Worm (Caenorhabditis elegans) whole organism, L2 larva: ENCODE results near the gene F21C10.7.

Experiments used
- C34F6.9 ChIP-seq: fragments of 150-350 bp; optimal IDR thresholded peaks from 2 replicates; lab custom pipeline; 2014; ENCODE audit warnings: missing biosample characterization, missing genetic modification characterization
- F13H6.1 ChIP-seq: sonication (generic microtip); optimal IDR thresholded peaks from 2 replicates; lab custom pipeline; 2016; ENCODE audit warnings: missing genetic modification characterization, missing compliant biosample characterization
- R02D3.7 ChIP-seq: fragments of 150-350 bp; optimal IDR thresholded peaks from 2 replicates; lab custom pipeline; 2014; ENCODE audit warnings: missing biosample characterization, missing genetic modification characterization
- Y55F3AM.14 ChIP-seq: fragments of 200-800 bp; sonication (Bioruptor generic); optimal IDR thresholded peaks from 2 replicates; lab custom pipeline; 2018; ENCODE audit warnings: mild to moderate bottlenecking, missing genetic modification characterization, missing compliant biosample characterization
- ZK546.5 ChIP-seq: sonication (generic microtip); optimal IDR thresholded peaks from 2 replicates; lab custom pipeline; 2017; ENCODE audit warnings: missing biosample characterization, missing genetic modification characterization
- ama-1 ChIP-seq: fragments of 150-350 bp; optimal IDR thresholded peaks from 2 replicates; lab custom pipeline; 2018; ENCODE audit warnings: inconsistent platforms
- crh-2 ChIP-seq: sonication (generic microtip); optimal IDR thresholded peaks from 2 replicates; lab custom pipeline; 2017; ENCODE audit warnings: missing biosample characterization, missing genetic modification characterization
- dmd-4 ChIP-seq: sonication (generic microtip); optimal IDR thresholded peaks from 2 replicates; lab custom pipeline; 2017; ENCODE audit warnings: missing biosample characterization, missing genetic modification characterization
- egl-27 ChIP-seq: sonication (generic microtip); optimal IDR thresholded peaks from 3 replicates; lab custom pipeline; 2017; ENCODE audit warnings: missing biosample characterization, missing genetic modification reagents, missing genetic modification characterization
- elt-1 ChIP-seq: fragments of 150-350 bp; optimal IDR thresholded peaks from 2 replicates; lab custom pipeline; 2014; ENCODE audit warnings: missing biosample characterization, missing genetic modification characterization
- elt-3 ChIP-seq: sonication (generic microtip); optimal IDR thresholded peaks from 2 replicates; lab custom pipeline; 2017; ENCODE audit warnings: missing biosample characterization, missing genetic modification characterization
- fos-1 ChIP-seq: fragments of 150-350 bp; optimal IDR thresholded peaks from 2 replicates; lab custom pipeline; 2014; ENCODE audit warnings: missing biosample characterization, missing genetic modification characterization
- gmeb-1 ChIP-seq: fragments of 150-350 bp; optimal IDR thresholded peaks from 2 replicates; lab custom pipeline; 2014; ENCODE audit warnings: missing biosample characterization, missing genetic modification characterization
- lin-11 ChIP-seq: fragments of 150-350 bp; sonication (generic microtip); optimal IDR thresholded peaks from 2 replicates; lab custom pipeline; 2014; ENCODE audit warnings: missing biosample characterization, missing genetic modification characterization, inconsistent platforms, mixed read lengths
- lsy-2 ChIP-seq, 2 experiments: fragments of 150-350 bp in 1 of 2; sonication (generic microtip) in 1 of 2; optimal IDR thresholded peaks; 2 replicates each; lab custom pipeline; 2014 to 2017; ENCODE audit warnings: missing biosample characterization in 2 of 2, missing genetic modification characterization in 2 of 2
- mbf-1 ChIP-seq: sonication (generic microtip); optimal IDR thresholded peaks from 2 replicates; lab custom pipeline; 2017; ENCODE audit warnings: missing biosample characterization, missing genetic modification characterization
- nhr-10 ChIP-seq: sonication (generic microtip); optimal IDR thresholded peaks from 2 replicates; lab custom pipeline; 2017; ENCODE audit warnings: missing biosample characterization, missing genetic modification characterization
- nhr-12 ChIP-seq: fragments of 150-350 bp; optimal IDR thresholded peaks from 2 replicates; lab custom pipeline; 2014; ENCODE audit warnings: missing biosample characterization, missing genetic modification characterization
- nhr-129 ChIP-seq: fragments of 150-350 bp; optimal IDR thresholded peaks from 2 replicates; lab custom pipeline; 2014; ENCODE audit warnings: missing biosample characterization, missing genetic modification characterization
- nhr-21 ChIP-seq: fragments of 150-350 bp; optimal IDR thresholded peaks from 2 replicates; lab custom pipeline; 2014; ENCODE audit warnings: missing biosample characterization, missing genetic modification characterization
- nhr-23 ChIP-seq: fragments of 150-350 bp; optimal IDR thresholded peaks from 2 replicates; lab custom pipeline; 2014; ENCODE audit warnings: missing biosample characterization, missing genetic modification reagents, missing genetic modification characterization
- nhr-237 ChIP-seq: fragments of 150-350 bp; optimal IDR thresholded peaks from 2 replicates; lab custom pipeline; 2014; ENCODE audit warnings: missing biosample characterization, missing genetic modification characterization
- nhr-25 ChIP-seq: fragments of 150-350 bp; sonication (generic microtip); optimal IDR thresholded peaks from 3 replicates; lab custom pipeline; 2014; ENCODE audit warnings: missing biosample characterization, missing genetic modification characterization
- nhr-77 ChIP-seq: fragments of 150-350 bp; optimal IDR thresholded peaks from 2 replicates; lab custom pipeline; 2014; ENCODE audit warnings: missing biosample characterization, missing genetic modification characterization
- peb-1 ChIP-seq: fragments of 150-350 bp; optimal IDR thresholded peaks from 2 replicates; lab custom pipeline; 2014; ENCODE audit warnings: missing biosample characterization, missing genetic modification characterization
- sem-4 ChIP-seq: fragments of 150-350 bp; optimal IDR thresholded peaks from 2 replicates; lab custom pipeline; 2014; ENCODE audit warnings: missing biosample characterization, missing genetic modification reagents, missing genetic modification characterization
- sma-3 ChIP-seq: sonication (generic microtip); optimal IDR thresholded peaks from 2 replicates; lab custom pipeline; 2016; ENCODE audit warnings: missing genetic modification reagents, missing genetic modification characterization, missing compliant biosample characterization
- sma-9 ChIP-seq, 2 experiments: fragments of 150-350 bp in 1 of 2; sonication (generic microtip) in 1 of 2; optimal IDR thresholded peaks; 2 replicates each; lab custom pipeline; 2014 to 2016; ENCODE audit warnings: missing genetic modification characterization in 2 of 2, mild to moderate bottlenecking in 1 of 2, missing biosample characterization in 1 of 2, missing compliant biosample characterization in 1 of 2, missing genetic modification reagents in 1 of 2, moderate library complexity in 1 of 2
- snpc-4 ChIP-seq: fragments of 150-350 bp; optimal IDR thresholded peaks from 2 replicates; lab custom pipeline; 2014; ENCODE audit warnings: missing biosample characterization, missing genetic modification characterization
- unc-39 ChIP-seq: fragments of 150-350 bp; optimal IDR thresholded peaks from 2 replicates; lab custom pipeline; 2014; ENCODE audit warnings: missing biosample characterization, missing genetic modification characterization
- unc-62 ChIP-seq: fragments of 150-350 bp; optimal IDR thresholded peaks from 2 replicates; lab custom pipeline; 2014; ENCODE audit warnings: missing biosample characterization, missing genetic modification reagents, missing genetic modification characterization
- zag-1 ChIP-seq: fragments of 150-350 bp; optimal IDR thresholded peaks from 2 replicates; lab custom pipeline; 2014; ENCODE audit warnings: missing biosample characterization, missing genetic modification characterization
- ztf-1 ChIP-seq: fragments of 200-800 bp; sonication (Bioruptor generic); conservative IDR thresholded peaks from 2 replicates; pipeline ENCODE4 v1.3.6; 2022; ENCODE audit warnings: missing genetic modification characterization, missing compliant biosample characterization
- ztf-11 ChIP-seq: sonication (generic microtip); optimal IDR thresholded peaks from 2 replicates; lab custom pipeline; 2017; ENCODE audit warnings: missing biosample characterization, missing genetic modification characterization

Gene F21C10.7

ce11 chrV:9146196-9146595 lies 33.6 kb downstream of the F21C10.7 start:
- TF ChIP-seq sem-4 (tag; lab: Kevin White, UChicago) (no peak), nhr-237 (no peak), unc-39 (tag; lab: Kevin White, UChicago) (no peak), sma-9 (GFP tag; optimal IDR thresholded peaks at IDR 0.05; lab: Kevin White, UChicago) (peak; percentile 2), sma-9 (tag; optimal IDR thresholded peaks at IDR 0.05; lab: Kevin White, UChicago) (no peak), nhr-21 (tag; lab: Kevin White, UChicago) (no peak), fos-1 (tag; lab: Kevin White, UChicago) (peak; percentile 16), gmeb-1 (tag; lab: Kevin White, UChicago) (peak; percentile 22), dmd-4 (tag; lab: Kevin White, UChicago) (no peak)

DNA sequence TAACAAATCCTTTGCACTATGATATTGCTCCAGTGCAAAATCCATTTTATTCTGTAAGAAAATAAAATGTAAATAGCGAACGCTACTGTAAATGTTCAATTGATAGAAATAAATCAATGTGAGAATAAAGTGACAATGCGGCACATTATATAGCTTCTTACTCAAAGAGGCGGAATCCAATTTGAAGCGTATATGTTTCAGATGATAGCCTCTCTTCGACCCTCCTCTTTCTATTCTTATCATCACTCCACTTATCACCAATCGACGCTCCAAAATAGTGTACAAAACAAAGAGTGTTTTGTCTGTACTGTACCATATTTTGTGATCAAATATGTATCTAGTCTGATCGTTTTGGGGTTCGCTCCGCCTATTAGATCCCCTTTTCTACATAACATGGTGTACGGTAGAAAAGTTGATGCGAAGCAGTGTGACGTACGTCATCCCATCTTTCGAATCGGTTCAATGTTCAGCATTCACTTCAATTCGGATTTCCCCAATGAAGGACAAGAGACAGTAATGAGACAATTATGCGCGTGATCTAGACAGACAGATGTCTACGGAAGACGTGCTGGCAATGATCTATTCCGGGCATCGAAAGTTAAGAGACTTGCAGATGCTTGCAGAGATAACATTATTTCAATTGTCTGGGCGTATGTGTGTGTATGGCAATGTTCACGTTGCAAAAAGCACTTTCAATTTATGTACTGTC lies 34.4 kb downstream of the F21C10.7 start, which contains the start of gene spl-2:
spl-2 (minus strand) TSS at position 51 of the 709 bp plus-strand sequence.
- no peak for TF ChIP-seq lsy-2 (tag; optimal IDR thresholded peaks at IDR 0.05; lab: Kevin White, UChicago)
- TF ChIP-seq snpc-4 (tag; lab: Kevin White, UChicago): no peak
- TF ChIP-seq R02D3.7 (tag; lab: Kevin White, UChicago): no peak
- no peak for TF ChIP-seq nhr-23 (tag; lab: Kevin White, UChicago)
- peak; percentile 29 for TF ChIP-seq sma-3
- no peak for TF ChIP-seq ZK546.5 (tag; lab: Kevin White, UChicago)
- no peak for TF ChIP-seq unc-39 (tag; lab: Kevin White, UChicago)
- TF ChIP-seq nhr-237: no peak
- TF ChIP-seq C34F6.9 (tag; lab: Kevin White, UChicago): no peak
- TF ChIP-seq ztf-11 (tag; lab: Kevin White, UChicago): no peak
- TF ChIP-seq ztf-1: no peak
- TF ChIP-seq peb-1 (tag; lab: Kevin White, UChicago): no peak
- TF ChIP-seq egl-27 (tag; lab: Kevin White, UChicago): no peak
- TF ChIP-seq mbf-1: no peak
- TF ChIP-seq nhr-77 (tag; lab: Kevin White, UChicago): no peak
- no peak for TF ChIP-seq nhr-10 (tag; lab: Kevin White, UChicago)
- TF ChIP-seq nhr-12: no peak
- TF ChIP-seq lin-11 (tag; lab: Kevin White, UChicago): no peak
- no peak for TF ChIP-seq F13H6.1
- no peak for TF ChIP-seq crh-2
- TF ChIP-seq dmd-4 (tag; lab: Kevin White, UChicago): no peak
- peak; percentile 35 for TF ChIP-seq sma-9 (GFP tag; optimal IDR thresholded peaks at IDR 0.05; lab: Kevin White, UChicago)
- TF ChIP-seq sma-9 (tag; optimal IDR thresholded peaks at IDR 0.05; lab: Kevin White, UChicago): no peak
- no peak for TF ChIP-seq ama-1 (lab: Kevin White, UChicago)
- peak; percentile 47 for TF ChIP-seq nhr-25 (tag; lab: Kevin White, UChicago)
- TF ChIP-seq unc-62 (GFP tag; lab: Kevin White, UChicago): no peak
- no peak for TF ChIP-seq zag-1 (tag; lab: Kevin White, UChicago)
- TF ChIP-seq nhr-21 (tag; lab: Kevin White, UChicago): peak; percentile 50
- peak; percentile 23 for TF ChIP-seq nhr-129 (tag; lab: Kevin White, UChicago)

- TF ChIP-seq sma-9 (GFP tag; optimal IDR thresholded peaks at IDR 0.05; lab: Kevin White, UChicago) (peak; percentile 54), sma-9 (tag; optimal IDR thresholded peaks at IDR 0.05; lab: Kevin White, UChicago) (no peak), mbf-1 (no peak), elt-1 (no peak)
Measured at ce11 chrV:9148151-9148550, 35.6 kb downstream of the F21C10.7 start.

ce11 chrV:9152339-9152738 lies 39.8 kb downstream of the F21C10.7 start:
- TF ChIP-seq sma-9 (GFP tag; optimal IDR thresholded peaks at IDR 0.05; lab: Kevin White, UChicago) (peak; percentile 67), sma-9 (tag; optimal IDR thresholded peaks at IDR 0.05; lab: Kevin White, UChicago) (no peak), elt-3 (tag; lab: Kevin White, UChicago) (no peak), Y55F3AM.14 (GFP tag; lab: Kevin White, UChicago) (no peak), gmeb-1 (tag; lab: Kevin White, UChicago) (no peak), nhr-10 (tag; lab: Kevin White, UChicago) (no peak), unc-39 (tag; lab: Kevin White, UChicago) (no peak)
